Fruit fly (Drosophila melanogaster) whole organism, embryonic: ENCODE results near the gene CG43135.

Experiments used
- ATbp ChIP-seq: fragments of 200-800 bp; sonication (Bioruptor generic); optimal IDR thresholded peaks from 2 replicates; lab custom pipeline; 2017; ENCODE audit warnings: missing biosample characterization, mild to moderate bottlenecking, missing genetic modification characterization, missing genetic modification reagents
- CG11247 ChIP-seq: fragments of 200-800 bp; sonication (Bioruptor generic); IDR thresholded peaks from 2 replicates; pipeline ENCODE4 v1.3.6; 2022; ENCODE audit warnings: missing biosample characterization, missing genetic modification characterization
- CG12659 ChIP-seq: fragments of 200-800 bp; sonication (Bioruptor generic); optimal IDR thresholded peaks from 3 replicates; lab custom pipeline; 2017; ENCODE audit warnings: mild to moderate bottlenecking, missing biosample characterization, missing genetic modification reagents, missing genetic modification characterization
- CG13775 ChIP-seq: fragments of 200-800 bp; sonication (Bioruptor generic); optimal IDR thresholded peaks from 3 replicates; lab custom pipeline; 2017; ENCODE audit warnings: missing biosample characterization, mild to moderate bottlenecking, missing genetic modification characterization
- CG14710 ChIP-seq: fragments of 200-800 bp; sonication (Bioruptor generic); optimal IDR thresholded peaks from 3 replicates; lab custom pipeline; 2019; ENCODE audit warnings: missing biosample characterization, mild to moderate bottlenecking, missing genetic modification characterization, moderate library complexity
- CG14965 ChIP-seq: fragments of 200-800 bp; sonication (Bioruptor generic); optimal IDR thresholded peaks from 2 replicates; lab custom pipeline; 2016; ENCODE audit warnings: missing biosample characterization, missing genetic modification characterization, borderline replicate concordance
- CG17568 ChIP-seq: fragments of 200-800 bp; sonication (Bioruptor generic); optimal IDR thresholded peaks from 2 replicates; lab custom pipeline; 2018; ENCODE audit warnings: missing biosample characterization, mild to moderate bottlenecking, missing genetic modification characterization, moderate library complexity
- CG18011 ChIP-seq: fragments of 200-800 bp; sonication (Bioruptor generic); optimal IDR thresholded peaks from 2 replicates; lab custom pipeline; 2017; ENCODE audit warnings: missing biosample characterization, missing genetic modification characterization, mild to moderate bottlenecking, moderate library complexity, missing genotype
- CG18476 ChIP-seq: fragments of 200-800 bp; sonication (Bioruptor generic); optimal IDR thresholded peaks from 2 replicates; lab custom pipeline; 2016; ENCODE audit warnings: missing biosample characterization, mild to moderate bottlenecking, missing genetic modification characterization
- CG18619 ChIP-seq: fragments of 200-800 bp; sonication (Bioruptor generic); optimal IDR thresholded peaks from 3 replicates; lab custom pipeline; 2017; ENCODE audit warnings: missing biosample characterization, mild to moderate bottlenecking, missing genetic modification characterization
- CG31388 ChIP-seq: fragments of 200-800 bp; sonication (Bioruptor generic); optimal IDR thresholded peaks from 2 replicates; lab custom pipeline; 2016; ENCODE audit warnings: missing biosample characterization, missing genetic modification characterization
- CG6272 ChIP-seq: fragments of 200-800 bp; sonication (Bioruptor generic); IDR thresholded peaks from 2 replicates; pipeline ENCODE4 v1.3.6; 2022; ENCODE audit warnings: missing biosample characterization, missing genetic modification characterization
- CG7839 ChIP-seq: fragments of 200-800 bp; sonication (Bioruptor generic); optimal IDR thresholded peaks from 3 replicates; lab custom pipeline; 2018; ENCODE audit warnings: missing biosample characterization, mild to moderate bottlenecking, missing genetic modification characterization, moderate library complexity
- CG8281 ChIP-seq: fragments of 200-800 bp; sonication (Bioruptor generic); optimal IDR thresholded peaks from 2 replicates; lab custom pipeline; 2018; ENCODE audit warnings: missing biosample characterization, mild to moderate bottlenecking, missing genetic modification characterization, moderate library complexity
- CG8359 ChIP-seq: fragments of 200-800 bp; sonication (Bioruptor generic); optimal IDR thresholded peaks from 2 replicates; lab custom pipeline; 2017; ENCODE audit warnings: missing biosample characterization, mild to moderate bottlenecking, missing genetic modification characterization, borderline replicate concordance
- CkIIα-i1 ChIP-seq: fragments of 200-800 bp; sonication (Bioruptor generic); IDR thresholded peaks from 2 replicates; pipeline ENCODE4 v1.3.6; 2022; ENCODE audit warnings: missing biosample characterization, missing genetic modification characterization
- Dll ChIP-seq: fragments of 200-800 bp; sonication (Bioruptor generic); IDR thresholded peaks from 4 replicates; pipeline ENCODE4 v1.3.6; 2022; ENCODE audit warnings: missing biosample characterization, missing genetic modification characterization; ENCODE audit not compliant: partially characterized antibody
- HLH54F ChIP-seq: fragments of 200-800 bp; sonication (Bioruptor generic); optimal IDR thresholded peaks from 3 replicates; lab custom pipeline; 2016; ENCODE audit warnings: missing biosample characterization, missing genetic modification characterization
- Hmr ChIP-seq: fragments of 200-800 bp; sonication (Bioruptor generic); optimal IDR thresholded peaks from 3 replicates; lab custom pipeline; 2017; ENCODE audit warnings: mild to moderate bottlenecking, missing biosample characterization, missing genetic modification reagents, missing genetic modification characterization
- Kr ChIP-seq: fragments of 200-800 bp; sonication (Bioruptor generic); optimal IDR thresholded peaks from 2 replicates; lab custom pipeline; 2017; ENCODE audit warnings: missing biosample characterization, mild to moderate bottlenecking, missing genetic modification characterization
- MBD-R2 ChIP-seq: fragments of 200-800 bp; sonication (Bioruptor generic); IDR thresholded peaks from 2 replicates; pipeline ENCODE4 v1.3.6; 2022; ENCODE audit warnings: missing biosample characterization, missing genetic modification characterization
- MTF-1 ChIP-seq: fragments of 200-800 bp; sonication (Bioruptor generic); optimal IDR thresholded peaks from 2 replicates; lab custom pipeline; 2018; ENCODE audit warnings: missing biosample characterization, mild to moderate bottlenecking, missing genetic modification characterization, borderline replicate concordance
- Meics ChIP-seq: fragments of 200-800 bp; sonication (Bioruptor generic); optimal IDR thresholded peaks from 2 replicates; lab custom pipeline; 2017; ENCODE audit warnings: missing biosample characterization, mild to moderate bottlenecking, missing genetic modification characterization
- Mrtf ChIP-seq: fragments of 200-800 bp; sonication (Bioruptor generic); IDR thresholded peaks from 3 replicates; pipeline ENCODE4 v1.3.6; 2022; ENCODE audit warnings: missing biosample characterization, missing genetic modification characterization
- Optix ChIP-seq: fragments of 200-800 bp; sonication (Bioruptor generic); IDR thresholded peaks from 3 replicates; pipeline ENCODE4 v1.3.6; 2022; ENCODE audit warnings: missing biosample characterization, missing genetic modification characterization
- Sox102F ChIP-seq: fragments of 200-800 bp; sonication (Bioruptor generic); optimal IDR thresholded peaks from 2 replicates; lab custom pipeline; 2018; ENCODE audit warnings: missing biosample characterization, mild to moderate bottlenecking, missing genetic modification characterization, moderate library complexity
- Xrp1 ChIP-seq: fragments of 200-800 bp; sonication (Bioruptor generic); IDR thresholded peaks from 2 replicates; pipeline ENCODE4 v1.3.6; 2022; ENCODE audit warnings: missing biosample characterization, missing genetic modification characterization
- ab ChIP-seq: fragments of 200-800 bp; sonication (Bioruptor generic); optimal IDR thresholded peaks from 2 replicates; lab custom pipeline; 2016; ENCODE audit warnings: missing biosample characterization, missing genetic modification characterization
- al ChIP-seq: fragments of 200-800 bp; sonication (Bioruptor generic); IDR thresholded peaks from 2 replicates; pipeline ENCODE4 v1.3.6; 2022; ENCODE audit warnings: missing biosample characterization, missing genetic modification characterization
- bab2 ChIP-seq: fragments of 200-800 bp; sonication (Bioruptor generic); optimal IDR thresholded peaks from 2 replicates; lab custom pipeline; 2016; ENCODE audit warnings: missing biosample characterization, missing genetic modification characterization
- bsh ChIP-seq, 2 experiments: fragments of 200-800 bp; sonication (Bioruptor generic); optimal IDR thresholded peaks; 2 replicates each; lab custom pipeline; 2017 to 2018; ENCODE audit warnings: mild to moderate bottlenecking in 2 of 2, missing biosample characterization in 2 of 2, missing genetic modification characterization in 2 of 2, moderate library complexity in 1 of 2
- ci ChIP-seq: fragments of 200-800 bp; sonication (Bioruptor generic); IDR thresholded peaks from 3 replicates; pipeline ENCODE4 v1.3.6; 2022; ENCODE audit warnings: missing biosample characterization, missing genetic modification characterization
- corto ChIP-seq: fragments of 200-800 bp; sonication (Bioruptor generic); optimal IDR thresholded peaks from 2 replicates; lab custom pipeline; 2016; ENCODE audit warnings: missing biosample characterization, mild to moderate bottlenecking, missing genetic modification characterization, moderate library complexity
- croc ChIP-seq: fragments of 200-800 bp; sonication (Bioruptor generic); conservative IDR thresholded peaks from 3 replicates; pipeline ENCODE4 v1.3.6; 2022; ENCODE audit warnings: missing biosample characterization, missing genetic modification characterization
- fd96Cb ChIP-seq: fragments of 200-800 bp; sonication (Bioruptor generic); optimal IDR thresholded peaks from 2 replicates; lab custom pipeline; 2018; ENCODE audit warnings: missing biosample characterization, mild to moderate bottlenecking, missing genetic modification characterization, moderate library complexity
- gem ChIP-seq: fragments of 200-800 bp; sonication (Bioruptor generic); optimal IDR thresholded peaks from 2 replicates; lab custom pipeline; 2019; ENCODE audit warnings: missing biosample characterization, mild to moderate bottlenecking, missing genetic modification characterization, moderate library complexity
- grn ChIP-seq: fragments of 200-800 bp; sonication (Bioruptor generic); optimal IDR thresholded peaks from 3 replicates; lab custom pipeline; 2017; ENCODE audit warnings: missing biosample characterization, missing genetic modification characterization
- hth ChIP-seq: fragments of >200 bp; optimal IDR thresholded peaks from 2 replicates; lab custom pipeline; 2017; ENCODE audit warnings: inconsistent platforms
- klu ChIP-seq: fragments of 200-800 bp; sonication (Bioruptor generic); IDR thresholded peaks from 2 replicates; pipeline ENCODE4 v1.3.6; 2022; ENCODE audit warnings: missing biosample characterization, missing genetic modification characterization
- kni ChIP-seq: fragments of 200-800 bp; sonication (Bioruptor generic); optimal IDR thresholded peaks from 3 replicates; lab custom pipeline; 2017; ENCODE audit warnings: mild to moderate bottlenecking, missing biosample characterization, missing genetic modification reagents, missing genetic modification characterization
- mld ChIP-seq: fragments of 200-800 bp; sonication (Bioruptor generic); IDR thresholded peaks from 3 replicates; pipeline ENCODE4 v1.3.6; 2022; ENCODE audit warnings: missing biosample characterization, missing genetic modification characterization; ENCODE audit not compliant: partially characterized antibody
- pan ChIP-seq, 4 experiments: fragments of >200 bp in 3 of 4; fragments of 200-800 bp in 1 of 4; sonication (Bioruptor generic) in 1 of 4; optimal IDR thresholded peaks in 3 of 4; IDR thresholded peaks in 1 of 4; 2 replicates each; pipeline versions ENCODE4 v1.3.6 to Lab custom; 2017 to 2022; ENCODE audit warnings: missing biosample characterization in 2 of 4, missing genetic modification characterization in 2 of 4, mixed read lengths in 1 of 4
- pfk ChIP-seq: fragments of 200-800 bp; sonication (Bioruptor generic); optimal IDR thresholded peaks from 2 replicates; lab custom pipeline; 2018; ENCODE audit warnings: missing biosample characterization, mild to moderate bottlenecking, missing genetic modification characterization, moderate library complexity
- phol ChIP-seq: fragments of 200-800 bp; sonication (Bioruptor generic); optimal IDR thresholded peaks from 3 replicates; lab custom pipeline; 2018; ENCODE audit warnings: missing biosample characterization, mild to moderate bottlenecking, missing genetic modification characterization, moderate library complexity
- schlank ChIP-seq: fragments of 200-800 bp; sonication (Bioruptor generic); optimal IDR thresholded peaks from 2 replicates; lab custom pipeline; 2018; ENCODE audit warnings: missing biosample characterization, mild to moderate bottlenecking, missing genetic modification characterization
- ssp ChIP-seq: fragments of 200-800 bp; sonication (Bioruptor generic); IDR thresholded peaks from 2 replicates; pipeline ENCODE4 v1.3.6; 2022; ENCODE audit warnings: missing biosample characterization, missing genetic modification characterization
- ttk ChIP-seq: fragments of 200-800 bp; sonication (Bioruptor generic); IDR thresholded peaks from 2 replicates; pipeline ENCODE4 v2.1.2; 2022; ENCODE audit warnings: missing biosample characterization, missing genetic modification characterization

Gene CG43135

DNA sequence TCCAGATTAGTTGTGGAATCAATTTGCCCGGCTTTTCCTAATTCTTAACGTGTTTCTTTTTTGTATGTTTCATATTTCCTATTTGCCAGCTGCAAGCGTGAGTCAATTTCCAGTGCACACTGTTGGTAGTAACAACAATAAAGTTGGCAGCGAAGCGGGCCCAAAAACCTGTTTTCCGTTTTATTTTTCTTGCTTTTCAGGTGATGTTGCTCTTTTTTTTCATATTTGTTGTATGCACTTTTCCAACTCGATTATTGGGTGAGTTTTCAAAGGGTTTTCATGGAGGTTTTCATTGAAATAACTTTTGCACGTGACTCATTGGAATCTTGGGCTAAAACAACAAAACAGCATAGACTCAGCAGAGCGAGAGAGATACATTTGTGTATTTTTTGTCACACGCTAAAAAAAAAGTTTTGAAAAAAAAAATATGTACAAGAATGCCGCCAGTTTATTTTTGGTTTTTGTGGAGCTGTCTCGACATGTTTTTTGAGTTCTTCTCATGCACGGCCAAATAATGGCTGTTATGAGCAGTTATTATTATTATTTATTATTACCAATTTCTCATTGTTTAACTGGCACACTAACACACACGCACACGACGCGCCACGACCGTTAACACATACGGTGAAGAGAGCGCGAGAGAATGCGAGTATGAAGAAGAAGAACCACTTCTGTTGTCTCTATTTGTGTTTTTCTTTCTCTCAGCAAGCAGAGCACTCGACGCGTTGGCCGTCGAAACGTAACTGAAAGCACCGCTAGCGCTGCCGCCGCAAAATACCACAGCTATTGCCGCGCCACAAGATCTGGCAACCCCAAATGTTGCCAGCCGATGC is 42.6 kb upstream of the CG43135 start, which contains the start of gene Fas2 (continued):
- no peak for TF ChIP-seq ssp (GFP tag; lab: Robert Waterston, UW)
- peak; percentile 45 for TF ChIP-seq CG18476 (GFP tag; lab: Kevin White, UChicago)
- no peak for TF ChIP-seq bab2 (GFP tag; lab: Kevin White, UChicago)
- TF ChIP-seq hth (lab: Kevin White, UChicago), result no peak
- no peak for TF ChIP-seq fd96Cb (tag; lab: Kevin White, UChicago)
- no peak for TF ChIP-seq grn (GFP tag; lab: Kevin White, UChicago)
- peak; percentile 8 for TF ChIP-seq CG14710 (tag; lab: Kevin White, UChicago)
- TF ChIP-seq schlank (tag; lab: Kevin White, UChicago), result no peak
- TF ChIP-seq ATbp (GFP tag; lab: Kevin White, UChicago), result peak; percentile 27
- TF ChIP-seq ab, result no peak
- peak; percentile 33 for TF ChIP-seq CG18619 (GFP tag; lab: Kevin White, UChicago)
- 0 out of 2 replicates have a peak, but pooled peaks have one; percentile 24 for TF ChIP-seq ttk (GFP tag; lab: Robert Waterston, UW)
- peak; percentile 46; the same call in 1 of the 2 replicates for TF ChIP-seq al (GFP tag; lab: Robert Waterston, UW)
- TF ChIP-seq phol (tag; lab: Kevin White, UChicago), result peak; percentile 21
- peak; percentile 39 for TF ChIP-seq CG7839 (tag; lab: Kevin White, UChicago)
- peak; percentile 90 for TF ChIP-seq ci (GFP tag; lab: Robert Waterston, UW)
- no peak for TF ChIP-seq HLH54F
- TF ChIP-seq CG18011 (GFP tag; lab: Kevin White, UChicago), result no peak
- TF ChIP-seq CG8281 (tag; lab: Kevin White, UChicago), result no peak
- peak; percentile 14 for TF ChIP-seq pfk
- TF ChIP-seq bsh (GFP tag; optimal IDR thresholded peaks at IDR 0.05; lab: Kevin White, UChicago), result peak; percentile 5 to 31
- TF ChIP-seq MBD-R2 (GFP tag; lab: Robert Waterston, UW), result peak; percentile 19; the same call in 1 of the 2 replicates
- TF ChIP-seq Kr (GFP tag; lab: Kevin White, UChicago), result no peak
- TF ChIP-seq gem, result peak; percentile 50
- peak; percentile 39 for TF ChIP-seq CG17568 (GFP tag; lab: Kevin White, UChicago)
- TF ChIP-seq CG11247 (GFP tag; lab: Robert Waterston, UW), result 0 out of 2 replicates have a peak, but pooled peaks have one; percentile 31
- no peak for TF ChIP-seq CG14965
- no peak for TF ChIP-seq Mrtf (GFP tag; lab: Robert Waterston, UW)
- TF ChIP-seq klu (GFP tag; lab: Robert Waterston, UW), result no peak
- 0 out of 4 replicates have a peak, but pooled peaks have one; percentile 15 for TF ChIP-seq Dll (GFP tag; lab: Robert Waterston, UW)
- TF ChIP-seq CG31388 (GFP tag; lab: Kevin White, UChicago), result no peak
- TF ChIP-seq croc (GFP tag; lab: Robert Waterston, UW), result no peak
- TF ChIP-seq CG12659 (GFP tag; lab: Kevin White, UChicago), result peak; percentile 24
- peak; percentile 74 for TF ChIP-seq Hmr (GFP tag; lab: Kevin White, UChicago)
- no peak for TF ChIP-seq CG13775 (GFP tag; lab: Kevin White, UChicago)
- TF ChIP-seq MTF-1 (GFP tag; lab: Kevin White, UChicago), result peak; percentile 58
- no peak for TF ChIP-seq corto (GFP tag; lab: Kevin White, UChicago)
- peak; percentile 63 for TF ChIP-seq Meics (GFP tag; lab: Kevin White, UChicago)
- no peak for TF ChIP-seq CG8359 (GFP tag; lab: Kevin White, UChicago)
- no peak for TF ChIP-seq CG6272 (GFP tag; lab: Robert Waterston, UW)
- TF ChIP-seq Xrp1 (GFP tag; lab: Robert Waterston, UW), result peak; percentile 31; the same call in 1 of the 2 replicates
- TF ChIP-seq Sox102F, result peak; percentile 26
- peak; percentile 46 for TF ChIP-seq kni (GFP tag; lab: Kevin White, UChicago)
- TF ChIP-seq mld, result no peak
- 0 out of 3 replicates have a peak, but pooled peaks have one; percentile 38 for TF ChIP-seq Optix (GFP tag; lab: Robert Waterston, UW)
- no peak for TF ChIP-seq CkIIα-i1 (GFP tag; lab: Robert Waterston, UW)
- TF ChIP-seq pan (optimal IDR thresholded peaks at IDR 0.05; lab: Kevin White, UChicago), result no peak
- peak in 1 of 2 experiments; percentile 44 for TF ChIP-seq pan (GFP tag; optimal IDR thresholded peaks at IDR 0.05 in 1 of 2, IDR thresholded peaks at IDR 0.05 in 1 of 2)
